Worm (Caenorhabditis elegans) whole organism, young adult: ENCODE data around the gene srh-41.

Experiments
- B0035.1 ChIP-seq: sonication (generic microtip); optimal IDR thresholded peaks from 2 replicates; lab custom pipeline; 2016; ENCODE audit warnings: missing genetic modification characterization, mild to moderate bottlenecking, missing compliant biosample characterization, missing genotype, missing genetic modification reagents
- B0261.1 ChIP-seq: sonication (generic microtip); optimal IDR thresholded peaks from 2 replicates; lab custom pipeline; 2016; ENCODE audit warnings: mild to moderate bottlenecking, missing genetic modification characterization, moderate library complexity, missing compliant biosample characterization
- F57A8.1 ChIP-seq: fragments of 200-800 bp; sonication (Bioruptor generic); optimal IDR thresholded peaks from 2 replicates; lab custom pipeline; 2018; ENCODE audit warnings: mild to moderate bottlenecking, missing genetic modification characterization, moderate library complexity, missing compliant biosample characterization
- Y53G8AR.9 ChIP-seq: fragments of 200-800 bp; sonication (Bioruptor generic); conservative IDR thresholded peaks from 2 replicates; pipeline ENCODE4 v1.3.6; 2022; ENCODE audit warnings: missing genetic modification reagents, missing genetic modification characterization, missing compliant biosample characterization
- Y56A3A.18 ChIP-seq: fragments of 200-800 bp; sonication (Bioruptor generic); IDR thresholded peaks from 2 replicates; pipeline ENCODE4 v1.3.6; 2022; ENCODE audit warnings: missing genetic modification reagents, missing genetic modification characterization, missing compliant biosample characterization
- akir-1 ChIP-seq: fragments of 200-800 bp; sonication (Bioruptor generic); optimal IDR thresholded peaks from 2 replicates; lab custom pipeline; 2018; ENCODE audit warnings: mild to moderate bottlenecking, missing genetic modification characterization, moderate library complexity, missing compliant biosample characterization
- attf-5 ChIP-seq: fragments of 200-800 bp; sonication (Bioruptor generic); optimal IDR thresholded peaks from 2 replicates; lab custom pipeline; 2018; ENCODE audit warnings: mild to moderate bottlenecking, missing genetic modification characterization, missing compliant biosample characterization
- attf-6 ChIP-seq: fragments of 200-800 bp; sonication (Bioruptor generic); IDR thresholded peaks from 2 replicates; pipeline ENCODE4 v1.3.6; 2022; ENCODE audit warnings: missing genetic modification reagents, missing genetic modification characterization, missing compliant biosample characterization
- bed-2 ChIP-seq: fragments of 200-800 bp; sonication (Bioruptor generic); IDR thresholded peaks from 2 replicates; pipeline ENCODE4 v1.3.6; 2022; ENCODE audit warnings: missing genetic modification reagents, missing genetic modification characterization, missing compliant biosample characterization
- cebp-1 ChIP-seq, 2 experiments: fragments of 200-800 bp in 1 of 2; sonication (Bioruptor generic) in 1 of 2; sonication (generic microtip) in 1 of 2; IDR thresholded peaks in 1 of 2; optimal IDR thresholded peaks in 1 of 2; 2 replicates each; pipeline versions ENCODE4 v1.3.6 to Lab custom; 2017 to 2022; ENCODE audit warnings: missing compliant biosample characterization in 2 of 2, missing genetic modification characterization in 2 of 2, mild to moderate bottlenecking in 1 of 2, missing genetic modification reagents in 1 of 2, moderate library complexity in 1 of 2
- dpff-1 ChIP-seq: sonication (generic microtip); optimal IDR thresholded peaks from 2 replicates; lab custom pipeline; 2017; ENCODE audit warnings: mild to moderate bottlenecking, missing genetic modification characterization, missing compliant biosample characterization
- efl-1 ChIP-seq: fragments of 150-350 bp; optimal IDR thresholded peaks from 2 replicates; lab custom pipeline; 2014; ENCODE audit warnings: missing biosample characterization, missing genetic modification reagents, missing genetic modification characterization
- egl-18 ChIP-seq: fragments of 200-800 bp; sonication (Bioruptor generic); IDR thresholded peaks from 2 replicates; pipeline ENCODE4 v1.3.6; 2022; ENCODE audit warnings: missing genetic modification reagents, missing genetic modification characterization, missing compliant biosample characterization
- egrh-3 ChIP-seq: fragments of 200-800 bp; sonication (Bioruptor generic); IDR thresholded peaks from 2 replicates; pipeline ENCODE4 v1.3.6; 2022; ENCODE audit warnings: missing genetic modification reagents, missing genetic modification characterization, missing compliant biosample characterization
- ekl-4 ChIP-seq: fragments of 200-800 bp; sonication (Bioruptor generic); IDR thresholded peaks from 2 replicates; pipeline ENCODE4 v1.3.6; 2022; ENCODE audit warnings: missing genetic modification reagents, missing genetic modification characterization, missing compliant biosample characterization
- him-1 ChIP-seq: sonication (generic microtip); optimal IDR thresholded peaks from 2 replicates; lab custom pipeline; 2016; ENCODE audit warnings: missing genotype, missing genetic modification reagents, missing genetic modification characterization, missing compliant biosample characterization
- hlh-12 ChIP-seq: sonication (generic microtip); optimal IDR thresholded peaks from 2 replicates; lab custom pipeline; 2016; ENCODE audit warnings: missing genetic modification characterization, missing compliant biosample characterization
- lin-26 ChIP-seq: fragments of 200-800 bp; sonication (Bioruptor generic); IDR thresholded peaks from 2 replicates; pipeline ENCODE4 v1.3.6; 2022; ENCODE audit warnings: missing genetic modification reagents, missing genetic modification characterization, missing compliant biosample characterization
- madf-10 ChIP-seq: sonication (generic microtip); optimal IDR thresholded peaks from 2 replicates; lab custom pipeline; 2016; ENCODE audit warnings: mild to moderate bottlenecking, missing genetic modification characterization, missing compliant biosample characterization
- mcd-1 ChIP-seq: fragments of 200-800 bp; sonication (Bioruptor generic); IDR thresholded peaks from 2 replicates; pipeline ENCODE4 v1.3.6; 2022; ENCODE audit warnings: missing genetic modification reagents, missing genetic modification characterization, missing compliant biosample characterization
- mxl-1 ChIP-seq: sonication (generic microtip); optimal IDR thresholded peaks from 2 replicates; lab custom pipeline; 2016; ENCODE audit warnings: missing genetic modification characterization, missing compliant biosample characterization
- nfya-2 ChIP-seq: fragments of 200-800 bp; sonication (Bioruptor generic); IDR thresholded peaks from 2 replicates; pipeline ENCODE4 v1.3.6; 2022; ENCODE audit warnings: missing genetic modification reagents, missing genetic modification characterization, missing compliant biosample characterization
- nfyb-1 ChIP-seq: fragments of 200-800 bp; sonication (Bioruptor generic); IDR thresholded peaks from 2 replicates; pipeline ENCODE4 v1.3.6; 2022; ENCODE audit warnings: missing genetic modification reagents, missing genetic modification characterization, missing compliant biosample characterization
- nhr-120 ChIP-seq: fragments of 200-800 bp; sonication (Bioruptor generic); IDR thresholded peaks from 2 replicates; pipeline ENCODE4 v1.3.6; 2022; ENCODE audit warnings: missing genetic modification characterization, missing compliant biosample characterization
- nhr-179 ChIP-seq: sonication (generic microtip); optimal IDR thresholded peaks from 2 replicates; lab custom pipeline; 2016; ENCODE audit warnings: mild to moderate bottlenecking, missing genetic modification characterization, missing compliant biosample characterization
- rpc-1 ChIP-seq, 2 experiments: fragments of 150-350 bp in 1 of 2; sonication (generic microtip) in 1 of 2; optimal IDR thresholded peaks; 2 replicates each; lab custom pipeline; 2014 to 2018; ENCODE audit warnings: missing biosample characterization in 1 of 2, missing genetic modification characterization in 1 of 2, missing genetic modification reagents in 1 of 2, missing genotype in 1 of 2
- sdz-38 ChIP-seq: sonication (generic microtip); optimal IDR thresholded peaks from 2 replicates; lab custom pipeline; 2016; ENCODE audit warnings: missing genotype, missing genetic modification characterization, missing compliant biosample characterization
- sea-2 ChIP-seq: fragments of 200-800 bp; sonication (Bioruptor generic); IDR thresholded peaks from 2 replicates; pipeline ENCODE4 v1.3.6; 2022; ENCODE audit warnings: missing genetic modification characterization, missing compliant biosample characterization
- snpc-1.1 ChIP-seq: sonication (generic microtip); optimal IDR thresholded peaks from 2 replicates; lab custom pipeline; 2017; ENCODE audit warnings: missing genetic modification characterization, mild to moderate bottlenecking, missing compliant biosample characterization, antibody characterized with exemption, moderate library complexity, missing genotype, missing genetic modification reagents; ENCODE audit not compliant: insufficient read depth
- snpc-1.3 ChIP-seq: sonication (generic microtip); optimal IDR thresholded peaks from 2 replicates; lab custom pipeline; 2017; ENCODE audit warnings: missing genetic modification characterization, mild to moderate bottlenecking, missing compliant biosample characterization, antibody characterized with exemption, moderate library complexity, missing genotype, missing genetic modification reagents; ENCODE audit not compliant: insufficient read depth
- somi-1 ChIP-seq: fragments of 200-800 bp; sonication (Bioruptor generic); optimal IDR thresholded peaks from 2 replicates; lab custom pipeline; 2018; ENCODE audit warnings: mild to moderate bottlenecking, missing genetic modification characterization, missing compliant biosample characterization
- zfh-2 ChIP-seq: fragments of 200-800 bp; sonication (Bioruptor generic); conservative IDR thresholded peaks from 2 replicates; pipeline ENCODE4 v1.3.6; 2022; ENCODE audit warnings: missing genetic modification reagents, missing genetic modification characterization, missing compliant biosample characterization
- zim-3 ChIP-seq: sonication (generic microtip); optimal IDR thresholded peaks from 2 replicates; lab custom pipeline; 2017; ENCODE audit warnings: mild to moderate bottlenecking, missing genetic modification characterization, moderate library complexity, missing compliant biosample characterization
- ztf-6 ChIP-seq: fragments of 200-800 bp; sonication (Bioruptor generic); IDR thresholded peaks from 2 replicates; pipeline ENCODE4 v1.3.6; 2022; ENCODE audit warnings: missing genetic modification reagents, missing genetic modification characterization, missing compliant biosample characterization

Gene srh-41

DNA sequence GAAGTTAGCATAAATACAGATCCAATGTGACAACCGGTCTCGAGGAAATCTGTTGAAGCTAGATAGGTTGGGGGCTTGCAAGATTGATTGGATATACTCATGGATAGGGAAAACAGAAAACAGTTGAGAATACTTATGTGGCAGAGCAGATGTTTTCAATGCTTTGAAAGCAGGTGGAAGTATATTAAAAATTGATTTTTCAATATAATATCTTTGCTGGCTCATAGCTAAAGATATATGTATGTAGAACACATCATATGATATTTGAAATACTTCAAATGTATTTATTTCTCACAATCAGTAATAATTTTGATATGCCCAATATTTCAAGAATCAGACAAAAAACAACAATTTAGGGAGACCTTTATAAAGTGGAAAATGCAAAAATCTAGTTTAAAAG, at the start of gene srh-41:
Gene srh-41 (minus strand): TSS at position 101 of the 400 bp plus-strand sequence.
- no peak for TF ChIP-seq nhr-179
- no peak for TF ChIP-seq F57A8.1
- TF ChIP-seq him-1 (tag; lab: Kevin White, UChicago), result no peak
- TF ChIP-seq dpff-1 (tag; lab: Kevin White, UChicago), result no peak
- no peak for TF ChIP-seq B0261.1 (tag; lab: Kevin White, UChicago)
- no peak for TF ChIP-seq snpc-1.3 (tag; lab: Kevin White, UChicago)
- TF ChIP-seq efl-1 (GFP tag; lab: Kevin White, UChicago), result no peak
- no peak for TF ChIP-seq Y53G8AR.9 (GFP tag; lab: Robert Waterston, UW)
- TF ChIP-seq nhr-120, result no peak
- no peak for TF ChIP-seq nfya-2
- no peak for TF ChIP-seq akir-1
- TF ChIP-seq sea-2, result no peak
- no peak for TF ChIP-seq zim-3 (tag; lab: Kevin White, UChicago)

DNA sequence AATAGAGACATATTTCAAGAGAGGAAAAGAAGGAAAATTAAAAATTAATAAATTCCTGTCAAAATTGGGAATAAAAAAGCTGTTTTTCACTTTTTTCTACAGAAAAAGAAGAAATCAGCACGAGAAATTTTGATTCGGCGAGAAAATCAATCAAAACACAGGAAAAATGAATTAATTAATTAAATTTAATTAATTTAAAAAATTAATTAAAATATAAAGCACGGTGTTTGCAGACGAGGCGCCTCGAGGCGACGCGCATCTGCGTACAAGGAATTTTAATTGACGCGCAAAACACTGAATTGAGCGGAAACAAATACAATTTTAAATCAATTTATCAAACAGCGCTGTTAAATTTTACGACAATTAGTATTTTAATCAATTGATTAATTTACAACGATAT, 34.0 kb upstream of the srh-41 start:
- TF ChIP-seq snpc-1.1 (tag; lab: Kevin White, UChicago), result no peak
- TF ChIP-seq mxl-1 (tag; lab: Kevin White, UChicago), result no peak
- TF ChIP-seq ztf-6 (GFP tag; lab: Robert Waterston, UW), result no peak
- no peak for TF ChIP-seq rpc-1 (optimal IDR thresholded peaks at IDR 0.05; lab: Kevin White, UChicago)
- TF ChIP-seq rpc-1 (tag; optimal IDR thresholded peaks at IDR 0.05; lab: Kevin White, UChicago), result no peak
- TF ChIP-seq B0035.1 (tag; lab: Kevin White, UChicago), result no peak
- TF ChIP-seq somi-1, result no peak
- TF ChIP-seq cebp-1 (GFP tag; IDR thresholded peaks at IDR 0.05; lab: Robert Waterston, UW), result no peak
- TF ChIP-seq cebp-1 (tag; optimal IDR thresholded peaks at IDR 0.05; lab: Kevin White, UChicago), result no peak
- TF ChIP-seq sdz-38 (tag; lab: Kevin White, UChicago), result no peak
- TF ChIP-seq sea-2, result no peak
- TF ChIP-seq ekl-4, result no peak

DNA sequence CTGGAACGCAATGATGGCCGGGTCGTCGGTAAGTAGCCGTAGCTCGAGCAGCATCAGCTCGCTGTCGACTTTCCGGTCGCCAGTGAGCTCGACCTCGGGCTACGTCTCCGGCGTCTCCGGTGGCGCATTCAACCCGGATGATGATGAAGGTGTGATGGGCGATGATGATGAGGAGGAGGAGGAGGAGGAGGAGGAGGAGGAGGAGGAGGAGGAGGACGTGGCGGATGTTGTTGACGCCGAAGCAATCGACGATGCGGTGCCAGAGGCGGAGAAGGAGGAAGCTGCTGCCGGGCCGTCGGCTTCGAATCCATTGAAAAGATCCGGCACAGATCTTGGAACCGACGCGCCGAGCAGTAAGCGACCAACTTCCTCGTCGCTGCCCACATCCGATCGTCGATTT, 32.0 kb upstream of the srh-41 start:
- TF ChIP-seq nfyb-1 (GFP tag; lab: Robert Waterston, UW) (no peak), egrh-3 (GFP tag; lab: Robert Waterston, UW) (peak; percentile 85), attf-6 (no peak), Y56A3A.18 (GFP tag; lab: Robert Waterston, UW) (0 out of 2 replicates have a peak, but pooled peaks have one; percentile 21), lin-26 (GFP tag; lab: Robert Waterston, UW) (0 out of 2 replicates have a peak, but pooled peaks have one; percentile 9), zfh-2 (GFP tag; lab: Robert Waterston, UW) (peak; percentile 88; the same call in 1 of the 2 replicates), hlh-12 (no peak), madf-10 (tag; lab: Kevin White, UChicago) (no peak), attf-5 (GFP tag; lab: Kevin White, UChicago) (peak; percentile 11), bed-2 (no peak)

DNA sequence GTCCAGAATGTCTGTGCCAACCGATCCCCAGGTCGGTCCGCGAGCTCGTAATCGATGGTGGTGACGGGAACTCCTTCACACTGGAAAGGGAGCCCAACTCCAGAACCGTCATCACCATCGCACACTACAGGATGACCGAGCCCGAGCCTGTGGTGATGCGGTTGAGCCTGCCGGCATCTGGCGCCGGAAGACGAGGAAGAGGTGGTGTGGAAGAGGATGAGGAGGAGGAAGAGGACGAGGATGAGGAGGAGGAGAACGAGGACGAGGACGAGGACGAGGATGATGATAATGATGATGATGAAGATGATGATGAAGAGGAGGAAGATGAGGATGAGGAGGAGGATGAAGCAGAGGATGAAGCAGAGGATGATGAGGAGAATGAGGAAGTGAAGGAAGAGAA, 30.9 kb upstream of the srh-41 start, which contains the start of gene Y54G11A.14:
Gene Y54G11A.14 (plus strand): TSS at position 132 of the 400 bp plus-strand sequence.
- TF ChIP-seq egrh-3 (GFP tag; lab: Robert Waterston, UW) (peak; percentile 68), akir-1 (peak; percentile 3), egl-18 (GFP tag; lab: Robert Waterston, UW) (no peak), zfh-2 (GFP tag; lab: Robert Waterston, UW) (peak; percentile 76; the same call in 1 of the 2 replicates), mcd-1 (GFP tag; lab: Robert Waterston, UW) (no peak)
